Worm (Caenorhabditis elegans): ENCODE data around the gene F49F1.15.

- TF ChIP-seq ztf-11 (tag; optimal IDR thresholded peaks at IDR 0.05) (no peak), nhr-28 (tag; optimal IDR thresholded peaks at IDR 0.05) (no peak), aly-2 (tag; optimal IDR thresholded peaks at IDR 0.05) (no peak), C16A3.4 (tag; optimal IDR thresholded peaks at IDR 0.05) (no peak), ama-1 (optimal IDR thresholded peaks at IDR 0.05) (no peak)
These were observed 29.4 kb downstream of the F49F1.15 start for ce11 chrIV:4085022-4085421.
